Fruit fly (Drosophila melanogaster): ENCODE data around the gene CG9008.

- no peak for TF ChIP-seq Gug (GFP tag; IDR thresholded peaks at IDR 0.05)
- no peak for TF ChIP-seq Sox102F (GFP tag; optimal IDR thresholded peaks at IDR 0.05)
- no peak for TF ChIP-seq CG32006 (GFP tag; optimal IDR thresholded peaks at IDR 0.05)
- no peak for TF ChIP-seq CG31627 (GFP tag; optimal IDR thresholded peaks at IDR 0.05)
- no peak for TF ChIP-seq Eip78C (GFP tag)
- TF ChIP-seq Ets96B (tag; optimal IDR thresholded peaks at IDR 0.05) = no peak
- no peak for TF ChIP-seq Hr4 (GFP tag; optimal IDR thresholded peaks at IDR 0.05)
- TF ChIP-seq CG6854 (GFP tag; optimal IDR thresholded peaks at IDR 0.05) = no peak
- TF ChIP-seq CG6276 (GFP tag; optimal IDR thresholded peaks at IDR 0.05) = no peak
These were observed 803 bp downstream of the CG9008 start for dm6 chr2L:13779162-13779561.
